Fruit fly (Drosophila melanogaster) whole organism, wandering third instar larva: Measurements from ENCODE around the gene CG2267.

Source experiments
- Abd-B ChIP-seq: fragments of >200 bp; optimal IDR thresholded peaks from 2 replicates; lab custom pipeline; 2017; ENCODE audit warnings: missing biosample characterization, missing genetic modification characterization
- CG32264 ChIP-seq: fragments of 200-800 bp; sonication (Bioruptor generic); optimal IDR thresholded peaks from 2 replicates; lab custom pipeline; 2016; ENCODE audit warnings: missing biosample characterization, missing genetic modification characterization
- CG9705 ChIP-seq: fragments of 200-800 bp; sonication (Bioruptor generic); optimal IDR thresholded peaks from 2 replicates; lab custom pipeline; 2018; ENCODE audit warnings: missing biosample characterization, mild to moderate bottlenecking, missing genetic modification characterization
- CrebA ChIP-seq: fragments of 200-800 bp; sonication (Bioruptor generic); optimal IDR thresholded peaks from 2 replicates; lab custom pipeline; 2016; ENCODE audit warnings: missing biosample characterization, mild to moderate bottlenecking, missing genetic modification characterization, borderline replicate concordance
- Dif ChIP-seq: fragments of 200-275, 200-300 bp; sonication (Bioruptor generic); optimal IDR thresholded peaks from 2 replicates; lab custom pipeline; 2018; ENCODE audit warnings: missing biosample characterization, missing genetic modification characterization; ENCODE audit not compliant: partially characterized antibody
- HLH106 ChIP-seq: fragments of 200-800 bp; optimal IDR thresholded peaks from 3 replicates; lab custom pipeline; 2019; ENCODE audit warnings: missing biosample characterization, mild to moderate bottlenecking, missing genetic modification characterization, moderate library complexity
- Hnf4 ChIP-seq: fragments of 200-800 bp; sonication (Bioruptor generic); optimal IDR thresholded peaks from 2 replicates; lab custom pipeline; 2016; ENCODE audit warnings: missing biosample characterization, mild to moderate bottlenecking, missing genetic modification characterization
- Hr83 ChIP-seq: fragments of 200-300 bp; sonication (Bioruptor generic); optimal IDR thresholded peaks from 2 replicates; lab custom pipeline; 2016; ENCODE audit warnings: missing biosample characterization, mild to moderate bottlenecking, missing genetic modification characterization, moderate library complexity; ENCODE audit not compliant: poor library complexity, severe bottlenecking
- Myc ChIP-seq: fragments of >200 bp; optimal IDR thresholded peaks from 2 replicates; lab custom pipeline; 2017
- N ChIP-seq: fragments of >200 bp; optimal IDR thresholded peaks from 2 replicates; lab custom pipeline; 2018; ENCODE audit warnings: missing biosample characterization, missing external identifiers, missing genetic modification characterization
- OdsH ChIP-seq: fragments of 200-800 bp; sonication (Bioruptor generic); optimal IDR thresholded peaks from 2 replicates; lab custom pipeline; 2016; ENCODE audit warnings: missing biosample characterization, mild to moderate bottlenecking, missing genetic modification characterization
- Rel ChIP-seq, 2 experiments: fragments of 200-800 bp; sonication (Bioruptor generic) in 1 of 2; optimal IDR thresholded peaks; 2 replicates in 1 of 2; 3 replicates in 1 of 2; lab custom pipeline; 2016 to 2019; ENCODE audit warnings: mild to moderate bottlenecking in 2 of 2, missing biosample characterization in 2 of 2, missing genetic modification characterization in 2 of 2, moderate library complexity in 1 of 2
- Sp1 ChIP-seq: fragments of 200-800 bp; sonication (Bioruptor generic); optimal IDR thresholded peaks from 3 replicates; lab custom pipeline; 2019; ENCODE audit warnings: missing biosample characterization, mild to moderate bottlenecking, missing genetic modification characterization, moderate library complexity
- Vsx2 ChIP-seq: fragments of 200-300, 225-300 bp; sonication (Bioruptor generic); optimal IDR thresholded peaks from 2 replicates; lab custom pipeline; 2018; ENCODE audit warnings: missing biosample characterization, missing genetic modification characterization; ENCODE audit not compliant: partially characterized antibody
- br ChIP-seq: fragments of 200-800 bp; sonication (Bioruptor generic); optimal IDR thresholded peaks from 2 replicates; lab custom pipeline; 2016; ENCODE audit warnings: missing biosample characterization, missing genetic modification characterization
- brk ChIP-seq: fragments of 200-800 bp; sonication (Bioruptor generic); optimal IDR thresholded peaks from 2 replicates; lab custom pipeline; 2016; ENCODE audit warnings: missing biosample characterization, mild to moderate bottlenecking, missing genetic modification characterization
- dmrt93B ChIP-seq: fragments of 200-800 bp; sonication (Bioruptor generic); optimal IDR thresholded peaks from 2 replicates; lab custom pipeline; 2018; ENCODE audit warnings: missing biosample characterization, mild to moderate bottlenecking, missing genetic modification characterization
- ey ChIP-seq: fragments of 200-800 bp; sonication (Bioruptor generic); optimal IDR thresholded peaks from 2 replicates; lab custom pipeline; 2016; ENCODE audit warnings: missing biosample characterization, missing genetic modification characterization
- foxo ChIP-seq, 2 experiments: fragments of 200-800 bp; sonication (Bioruptor generic); optimal IDR thresholded peaks; 2 replicates in 1 of 2; 3 replicates in 1 of 2; lab custom pipeline; 2016 to 2017; ENCODE audit warnings: missing biosample characterization in 2 of 2, missing genetic modification characterization in 2 of 2
- fru ChIP-seq: fragments of 200-800 bp; sonication (Bioruptor generic); optimal IDR thresholded peaks from 3 replicates; lab custom pipeline; 2016; ENCODE audit warnings: missing biosample characterization, mild to moderate bottlenecking, missing genetic modification characterization
- h ChIP-seq: fragments of 200-800 bp; sonication (Bioruptor generic); optimal IDR thresholded peaks from 3 replicates; lab custom pipeline; 2016; ENCODE audit warnings: missing biosample characterization, mild to moderate bottlenecking, missing genetic modification characterization
- jim ChIP-seq: fragments of 175-275, 200-325 bp; sonication (Bioruptor generic); optimal IDR thresholded peaks from 2 replicates; lab custom pipeline; 2016; ENCODE audit warnings: missing biosample characterization, mild to moderate bottlenecking, missing genetic modification characterization
- pan ChIP-seq: fragments of >200 bp; optimal IDR thresholded peaks from 2 replicates; lab custom pipeline; 2017
- psq ChIP-seq: fragments of 200-800 bp; sonication (Bioruptor generic); optimal IDR thresholded peaks from 3 replicates; lab custom pipeline; 2017; ENCODE audit warnings: missing biosample characterization, mild to moderate bottlenecking, missing genetic modification characterization, moderate library complexity
- rgr ChIP-seq: fragments of 200-800 bp; sonication (Bioruptor generic); optimal IDR thresholded peaks from 3 replicates; lab custom pipeline; 2016; ENCODE audit warnings: missing biosample characterization, mild to moderate bottlenecking, missing genetic modification characterization
- sage ChIP-seq: fragments of 200-800 bp; sonication (Bioruptor generic); optimal IDR thresholded peaks from 2 replicates; lab custom pipeline; 2016; ENCODE audit warnings: missing biosample characterization, mild to moderate bottlenecking, missing genetic modification characterization
- sv ChIP-seq: fragments of 200-800 bp; sonication (Bioruptor generic); optimal IDR thresholded peaks from 3 replicates; lab custom pipeline; 2016; ENCODE audit warnings: missing biosample characterization, missing genetic modification characterization
- tai ChIP-seq: sonication (Bioruptor generic); optimal IDR thresholded peaks from 2 replicates; lab custom pipeline; 2016; ENCODE audit warnings: missing biosample characterization, missing genetic modification characterization
- usp ChIP-seq: fragments of >200 bp; optimal IDR thresholded peaks from 2 replicates; lab custom pipeline; 2017; ENCODE audit warnings: missing biosample characterization, missing genetic modification characterization
- woc ChIP-seq: sonication (Bioruptor generic); optimal IDR thresholded peaks from 2 replicates; lab custom pipeline; 2016; ENCODE audit warnings: missing biosample characterization, mild to moderate bottlenecking, missing genetic modification characterization

The CG2267 gene

dm6 chr3R:30599404-30599980, 29.3 kb downstream of the CG2267 start:
- TF ChIP-seq pan (no peak), Abd-B (GFP tag; lab: Kevin White, UChicago) (no peak), CG9705 (GFP tag; lab: Kevin White, UChicago) (no peak), Hnf4 (GFP tag; lab: Kevin White, UChicago) (no peak), Rel (GFP tag; optimal IDR thresholded peaks at IDR 0.05; lab: Kevin White, UChicago) (no peak), Rel (tag; optimal IDR thresholded peaks at IDR 0.05; lab: Kevin White, UChicago) (peak; percentile 26), N (GFP tag; lab: Kevin White, UChicago) (no peak)

dm6 chr3R:30596704-30597103, 32.1 kb downstream of the CG2267 start, which contains the start of gene CG31019:
Gene CG31019 (plus strand): TSS chr3R:30597004.
- TF ChIP-seq br (GFP tag; lab: Kevin White, UChicago) (no peak), Sp1 (GFP tag; lab: Kevin White, UChicago) (no peak), Myc (lab: Kevin White, UChicago) (no peak), CG32264 (GFP tag; lab: Kevin White, UChicago) (no peak), ey (GFP tag; lab: Kevin White, UChicago) (no peak), N (GFP tag; lab: Kevin White, UChicago) (no peak), sage (GFP tag; lab: Kevin White, UChicago) (no peak), Abd-B (GFP tag; lab: Kevin White, UChicago) (no peak), OdsH (no peak), HLH106 (tag; lab: Kevin White, UChicago) (no peak), usp (GFP tag; lab: Kevin White, UChicago) (no peak), Vsx2 (no peak), pan (no peak), Dif (GFP tag; lab: Kevin White, UChicago) (no peak), jim (no peak)

dm6 chr3R:30592733-30593132, 36.1 kb downstream of the CG2267 start:
- TF ChIP-seq sv (GFP tag; lab: Kevin White, UChicago) (no peak), pan (no peak), Hnf4 (GFP tag; lab: Kevin White, UChicago) (no peak)

- TF ChIP-seq usp (GFP tag; lab: Kevin White, UChicago): no peak
- TF ChIP-seq brk (GFP tag; lab: Kevin White, UChicago): no peak
- no peak for TF ChIP-seq Vsx2
- no peak for TF ChIP-seq Rel (GFP tag; optimal IDR thresholded peaks at IDR 0.05; lab: Kevin White, UChicago)
- peak; percentile 95 for TF ChIP-seq Rel (tag; optimal IDR thresholded peaks at IDR 0.05; lab: Kevin White, UChicago)
- TF ChIP-seq fru (GFP tag; lab: Kevin White, UChicago): peak; percentile 52
- TF ChIP-seq, all 38 proteins: peak for 2
These were observed 38.0 kb downstream of the CG2267 start for dm6 chr3R:30590845-30591244.

- TF ChIP-seq psq (GFP tag; lab: Kevin White, UChicago): no peak
- no peak for TF ChIP-seq jim
- no peak for TF ChIP-seq Hr83 (GFP tag; lab: Kevin White, UChicago)
- TF ChIP-seq h (GFP tag; lab: Kevin White, UChicago): peak; percentile 12
- TF ChIP-seq dmrt93B (GFP tag; lab: Kevin White, UChicago): no peak
- TF ChIP-seq Abd-B (GFP tag; lab: Kevin White, UChicago): no peak
- TF ChIP-seq sv (GFP tag; lab: Kevin White, UChicago): no peak
- no peak for TF ChIP-seq fru (GFP tag; lab: Kevin White, UChicago)
These were observed 38.6 kb downstream of the CG2267 start for dm6 chr3R:30590237-30590636.

- no peak for TF ChIP-seq CrebA
- TF ChIP-seq sv (GFP tag; lab: Kevin White, UChicago): no peak
These were observed 41.6 kb downstream of the CG2267 start, which contains the start of gene CG9717 for dm6 chr3R:30587196-30587753. Gene CG9717 (minus strand): TSS chr3R:30587302.

- TF ChIP-seq OdsH: no peak
- no peak for TF ChIP-seq ey (GFP tag; lab: Kevin White, UChicago)
- TF ChIP-seq woc (GFP tag; lab: Kevin White, UChicago): no peak
- TF ChIP-seq psq (GFP tag; lab: Kevin White, UChicago): no peak
- no peak for TF ChIP-seq Hr83 (GFP tag; lab: Kevin White, UChicago)
- no peak for TF ChIP-seq Hnf4 (GFP tag; lab: Kevin White, UChicago)
- TF ChIP-seq sv (GFP tag; lab: Kevin White, UChicago): no peak
- no peak for TF ChIP-seq CG9705 (GFP tag; lab: Kevin White, UChicago)
- no peak for TF ChIP-seq jim
- no peak for TF ChIP-seq rgr (GFP tag; lab: Kevin White, UChicago)
- TF ChIP-seq foxo (GFP tag; optimal IDR thresholded peaks at IDR 0.05; lab: Kevin White, UChicago): no peak
- TF ChIP-seq tai (GFP tag; lab: Kevin White, UChicago): no peak
- TF ChIP-seq Rel (GFP tag; optimal IDR thresholded peaks at IDR 0.05; lab: Kevin White, UChicago): no peak
- TF ChIP-seq Rel (tag; optimal IDR thresholded peaks at IDR 0.05; lab: Kevin White, UChicago): no peak
- no peak for TF ChIP-seq pan
- TF ChIP-seq fru (GFP tag; lab: Kevin White, UChicago): no peak
- no peak for TF ChIP-seq dmrt93B (GFP tag; lab: Kevin White, UChicago)
- no peak for TF ChIP-seq CrebA
- TF ChIP-seq Vsx2: no peak
These were observed 45.3 kb downstream of the CG2267 start, which contains the start of gene Rpt6R for dm6 chr3R:30583542-30583941. Gene Rpt6R (minus strand): TSS chr3R:30583697.
